Worm (Caenorhabditis elegans): ENCODE results near the gene E01G4.3.

DNA sequence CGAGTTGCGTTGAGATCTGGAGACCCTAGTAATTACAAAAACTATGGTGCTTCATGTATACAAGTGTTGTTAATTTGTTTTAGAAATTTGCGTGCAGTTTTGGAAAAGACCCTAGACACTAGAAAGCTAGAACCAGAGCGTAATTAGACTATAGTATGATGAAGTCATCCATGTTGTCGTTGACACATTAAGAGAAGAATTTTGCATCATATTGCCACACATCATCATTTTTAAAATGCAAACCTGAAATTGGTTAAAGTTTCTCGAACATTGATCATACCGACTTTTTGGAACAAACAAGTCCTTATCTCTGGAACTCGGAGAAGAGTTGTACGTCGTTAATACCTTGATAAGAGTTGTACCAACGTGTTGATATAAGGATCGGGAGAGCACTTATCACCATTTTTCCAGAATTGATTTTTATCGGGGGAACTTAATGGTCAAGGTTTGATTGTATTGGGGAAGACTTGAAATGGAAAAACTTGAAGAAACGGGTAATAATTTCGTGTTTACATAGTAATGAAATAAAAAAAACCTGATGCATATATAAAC is 1.5 kb downstream of the E01G4.3 start:
- TF ChIP-seq klf-2 (GFP tag; conservative IDR thresholded peaks at IDR 0.05), result no peak
- TF ChIP-seq T22C8.4 (GFP tag; IDR thresholded peaks at IDR 0.05), result no peak
- no peak for TF ChIP-seq flt-1 (GFP tag; IDR thresholded peaks at IDR 0.05)
- no peak for TF ChIP-seq tab-1 (GFP tag; IDR thresholded peaks at IDR 0.05)
- TF ChIP-seq ref-1 (GFP tag; conservative IDR thresholded peaks at IDR 0.05), result no peak

Data from whole organism, midembryonic.